Fruit fly (Drosophila melanogaster): Measurements from ENCODE around the gene Ttc19.

The Ttc19 gene

dm6 chr2L:19064706-19065105 is 19.8 kb upstream of the Ttc19 start, which contains the start of gene CG17343:
Gene CG17343, plus strand, starts transcription at chr2L:19064929.
- TF ChIP-seq lz (GFP tag; optimal IDR thresholded peaks at IDR 0.05) (no peak), Sox15 (GFP tag; optimal IDR thresholded peaks at IDR 0.05) (no peak), fkh (GFP tag; optimal IDR thresholded peaks at IDR 0.05) (no peak), Eip75B (GFP tag; optimal IDR thresholded peaks at IDR 0.05) (no peak), achi (GFP tag; optimal IDR thresholded peaks at IDR 0.05) (no peak), CG6163 (GFP tag; IDR thresholded peaks at IDR 0.05) (no peak), net (GFP tag; optimal IDR thresholded peaks at IDR 0.05) (no peak), CG7368 (GFP tag; optimal IDR thresholded peaks at IDR 0.05) (no peak), CG4318 (GFP tag; optimal IDR thresholded peaks at IDR 0.05) (no peak), spab (GFP tag; optimal IDR thresholded peaks at IDR 0.05) (no peak), CG3032 (tag; optimal IDR thresholded peaks at IDR 0.05) (no peak), Ets21C (GFP tag; optimal IDR thresholded peaks at IDR 0.05) (no peak), Ets96B (tag; optimal IDR thresholded peaks at IDR 0.05) (no peak), topi (GFP tag; optimal IDR thresholded peaks at IDR 0.05) (no peak), eg (GFP tag; IDR thresholded peaks at IDR 0.05) (no peak), salr (GFP tag; optimal IDR thresholded peaks at IDR 0.05) (no peak)

dm6 chr2L:19063090-19063692 is 18.2 kb upstream of the Ttc19 start, which contains the start of gene Dus4:
Gene Dus4, plus strand, starts transcription at chr2L:19063295.
- no peak for TF ChIP-seq CG11294 (GFP tag; IDR thresholded peaks at IDR 0.05)
- no peak for TF ChIP-seq Ets96B (tag; optimal IDR thresholded peaks at IDR 0.05)
- no peak for TF ChIP-seq salr (GFP tag; optimal IDR thresholded peaks at IDR 0.05)
- no peak for TF ChIP-seq CG10631 (GFP tag; optimal IDR thresholded peaks at IDR 0.05)
- TF ChIP-seq Sox14 (GFP tag; optimal IDR thresholded peaks at IDR 0.05) = no peak
- no peak for TF ChIP-seq acj6 (GFP tag; optimal IDR thresholded peaks at IDR 0.05)
- no peak for TF ChIP-seq Smox (GFP tag; optimal IDR thresholded peaks at IDR 0.05)
- TF ChIP-seq CG8119 (GFP tag; IDR thresholded peaks at IDR 0.05) = no peak
- TF ChIP-seq Eip75B (GFP tag; optimal IDR thresholded peaks at IDR 0.05) = no peak
- no peak for TF ChIP-seq CG10669 (GFP tag; optimal IDR thresholded peaks at IDR 0.05)
- no peak for TF ChIP-seq CG6163 (GFP tag; IDR thresholded peaks at IDR 0.05)

dm6 chr2L:19058916-19059315 is 14.0 kb upstream of the Ttc19 start, which contains the start of gene Phlpp:
Gene Phlpp, plus strand, starts transcription at chr2L:19059129.
- TF ChIP-seq CG31627 (GFP tag; optimal IDR thresholded peaks at IDR 0.05) (no peak), svp (GFP tag) (no peak), CG6854 (GFP tag; optimal IDR thresholded peaks at IDR 0.05) (no peak), dsx (GFP tag; optimal IDR thresholded peaks at IDR 0.05; ENCODE audit: poor library complexity, severe bottlenecking) (no peak), CG4318 (GFP tag; optimal IDR thresholded peaks at IDR 0.05) (no peak), CG3032 (tag; optimal IDR thresholded peaks at IDR 0.05) (peak; percentile 21), CG11902 (GFP tag; optimal IDR thresholded peaks at IDR 0.05) (no peak), CG7368 (GFP tag; optimal IDR thresholded peaks at IDR 0.05) (no peak), CG6163 (GFP tag; IDR thresholded peaks at IDR 0.05) (peak; percentile 71), Ets96B (tag; optimal IDR thresholded peaks at IDR 0.05) (no peak), topi (GFP tag; optimal IDR thresholded peaks at IDR 0.05) (no peak), acj6 (GFP tag; optimal IDR thresholded peaks at IDR 0.05) (no peak), dac (GFP tag; optimal IDR thresholded peaks at IDR 0.05) (no peak), eg (GFP tag; IDR thresholded peaks at IDR 0.05) (peak; percentile 78), ss (GFP tag; optimal IDR thresholded peaks at IDR 0.05) (no peak), CG15336 (GFP tag; IDR thresholded peaks at IDR 0.05) (peak; percentile 49), Hr39 (GFP tag; optimal IDR thresholded peaks at IDR 0.05) (no peak), CG1621 (tag; optimal IDR thresholded peaks at IDR 0.05) (peak; percentile 16), Hr4 (GFP tag; optimal IDR thresholded peaks at IDR 0.05) (peak; percentile 72), OdsH (GFP tag; optimal IDR thresholded peaks at IDR 0.05) (no peak)

- TF ChIP-seq net (GFP tag; optimal IDR thresholded peaks at IDR 0.05) (no peak), CG3919 (GFP tag; optimal IDR thresholded peaks at IDR 0.05) (no peak), fd59A (GFP tag; optimal IDR thresholded peaks at IDR 0.05) (no peak), CG4318 (GFP tag; optimal IDR thresholded peaks at IDR 0.05) (no peak), CG6854 (GFP tag; optimal IDR thresholded peaks at IDR 0.05) (no peak), Gug (GFP tag; IDR thresholded peaks at IDR 0.05) (no peak), CG10631 (GFP tag; optimal IDR thresholded peaks at IDR 0.05) (no peak), svp (GFP tag) (no peak), CG6163 (GFP tag; IDR thresholded peaks at IDR 0.05) (no peak), Smox (GFP tag; optimal IDR thresholded peaks at IDR 0.05) (no peak), pdm3 (GFP tag; optimal IDR thresholded peaks at IDR 0.05) (no peak), CG10669 (GFP tag; optimal IDR thresholded peaks at IDR 0.05) (no peak), CG31627 (GFP tag; optimal IDR thresholded peaks at IDR 0.05) (no peak), CG6808 (GFP tag; optimal IDR thresholded peaks at IDR 0.05) (no peak), CG8632 (GFP tag; optimal IDR thresholded peaks at IDR 0.05) (no peak), Sox15 (GFP tag; optimal IDR thresholded peaks at IDR 0.05) (no peak), Blimp-1 (GFP tag; optimal IDR thresholded peaks at IDR 0.05) (no peak), dsx (GFP tag; optimal IDR thresholded peaks at IDR 0.05; ENCODE audit: poor library complexity, severe bottlenecking) (no peak), Eip78C (GFP tag) (no peak), Met (GFP tag; optimal IDR thresholded peaks at IDR 0.05) (no peak)
Measured at dm6 chr2L:19057799-19058198, 12.9 kb upstream of the Ttc19 start.

Measured in whole organism, prepupa.